Worm (Caenorhabditis elegans) whole organism, dauer: ENCODE data around the gene F59B2.12.
"Not testable (repeated sequence)": the region's sequence is repeated elsewhere in the genome, so short reads cannot be mapped to it uniquely, and the experiment has no call there.

Source experiments
- unc-62 ChIP-seq: sonication (generic microtip); optimal IDR thresholded peaks from 2 replicates; lab custom pipeline; 2017; ENCODE audit warnings: missing biosample characterization, missing genetic modification reagents, missing genetic modification characterization

The F59B2.12 gene

DNA sequence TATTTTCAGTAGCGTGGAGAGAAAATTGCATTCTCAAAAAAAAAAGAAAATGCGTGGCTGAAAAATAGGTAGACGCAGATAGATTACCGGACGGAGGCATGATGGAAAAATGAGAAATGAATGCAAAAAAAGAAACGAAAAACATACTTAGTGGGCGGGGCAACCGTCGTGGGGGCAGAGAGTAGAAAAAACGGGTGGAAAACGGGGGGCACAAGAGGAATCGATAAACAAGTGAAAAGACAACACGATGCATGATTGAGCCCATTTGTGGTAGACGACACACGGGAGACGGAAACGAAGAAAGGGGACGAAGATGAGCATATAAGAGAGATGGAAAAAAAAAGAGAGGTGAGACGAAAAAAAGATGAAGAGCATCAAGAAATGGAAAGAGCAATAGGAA is 28.9 kb upstream of the F59B2.12 start:
- no peak for TF ChIP-seq unc-62 (GFP tag; lab: Kevin White, UChicago)

DNA sequence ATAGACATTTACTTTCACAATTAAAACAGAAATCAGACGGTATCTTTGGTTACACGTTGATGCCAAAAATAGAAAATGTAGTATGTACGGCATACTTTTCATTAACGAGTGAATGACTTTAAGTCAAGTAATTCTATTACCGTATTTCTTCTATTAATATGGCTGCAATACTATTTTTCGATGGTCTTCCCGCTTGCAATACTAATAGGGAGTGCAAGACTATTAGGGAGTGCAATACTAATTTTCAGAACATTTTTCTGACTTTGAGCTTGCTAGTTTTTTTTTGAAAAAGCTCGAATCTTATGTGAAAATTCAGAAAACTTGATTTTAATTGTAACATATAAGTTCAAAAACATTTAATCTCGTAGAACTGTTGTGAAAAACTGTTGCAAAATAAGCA is 27.6 kb upstream of the F59B2.12 start, which contains the start of gene R08D7.7:
Gene R08D7.7 (plus strand): TSS at position 301 of the 400 bp plus-strand sequence.
- not testable (repeated sequence) for TF ChIP-seq unc-62 (GFP tag; lab: Kevin White, UChicago)

DNA sequence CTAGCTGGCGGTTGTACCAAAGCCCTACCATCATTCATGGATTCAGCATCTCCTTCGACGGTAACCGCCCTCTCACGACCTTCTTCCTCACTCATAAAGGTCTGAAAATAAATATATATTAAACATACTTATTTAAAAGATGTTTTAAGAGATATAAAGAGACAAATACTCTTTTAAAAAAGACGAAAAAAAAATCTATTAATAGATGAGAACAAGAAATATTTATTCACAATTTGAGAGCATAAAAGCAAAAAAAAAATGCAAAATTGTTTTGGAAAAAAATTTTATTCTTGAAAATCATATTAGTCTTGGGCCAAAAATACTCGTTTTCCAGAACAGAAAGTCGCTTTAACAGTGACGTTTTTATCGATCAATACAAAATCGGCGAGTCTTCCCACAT is 20.7 kb upstream of the F59B2.12 start, which contains the start of gene skat-1:
Gene skat-1 (minus strand): TSS at position 101 of the 400 bp plus-strand sequence.
- TF ChIP-seq unc-62 (GFP tag; lab: Kevin White, UChicago), result no peak

DNA sequence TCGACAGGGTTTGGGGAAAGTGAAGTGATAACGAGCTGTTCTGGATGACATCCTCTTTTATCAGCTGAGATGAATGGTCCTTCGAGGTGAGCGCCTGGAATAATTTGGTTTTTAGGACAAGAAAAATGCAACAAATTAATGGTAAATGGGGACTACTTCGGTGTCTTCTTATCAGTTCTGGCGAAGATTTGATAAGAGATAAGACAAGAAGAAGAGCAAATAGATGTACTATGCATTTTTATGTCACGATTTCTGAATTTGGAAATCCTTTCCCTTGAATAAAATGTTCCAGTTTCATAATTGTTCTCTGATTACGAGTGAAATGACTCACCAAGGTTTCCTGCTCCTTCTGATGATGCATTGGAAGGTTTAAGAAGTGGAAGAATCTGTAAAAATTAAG is 19.6 kb upstream of the F59B2.12 start:
- no peak for TF ChIP-seq unc-62 (GFP tag; lab: Kevin White, UChicago)

DNA sequence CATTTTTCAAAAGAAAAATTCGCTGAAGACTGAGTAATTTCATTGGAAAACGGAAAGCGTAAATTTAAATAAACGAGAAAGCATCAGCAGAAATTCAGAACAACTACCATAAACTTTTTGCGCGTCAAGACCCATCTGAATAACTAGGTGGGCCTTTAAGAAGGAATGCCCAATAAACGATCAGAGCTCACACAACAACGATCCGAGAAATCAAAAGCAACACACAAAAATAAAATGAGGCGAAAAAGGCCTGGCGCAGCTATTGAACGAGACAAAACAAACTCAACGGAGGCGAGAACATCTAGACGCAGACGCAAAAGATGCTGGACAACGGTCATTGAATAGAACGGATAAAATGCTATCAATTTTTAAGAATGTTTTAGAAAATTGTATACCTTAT is 18.5 kb upstream of the F59B2.12 start:
- no peak for TF ChIP-seq unc-62 (GFP tag; lab: Kevin White, UChicago)

DNA sequence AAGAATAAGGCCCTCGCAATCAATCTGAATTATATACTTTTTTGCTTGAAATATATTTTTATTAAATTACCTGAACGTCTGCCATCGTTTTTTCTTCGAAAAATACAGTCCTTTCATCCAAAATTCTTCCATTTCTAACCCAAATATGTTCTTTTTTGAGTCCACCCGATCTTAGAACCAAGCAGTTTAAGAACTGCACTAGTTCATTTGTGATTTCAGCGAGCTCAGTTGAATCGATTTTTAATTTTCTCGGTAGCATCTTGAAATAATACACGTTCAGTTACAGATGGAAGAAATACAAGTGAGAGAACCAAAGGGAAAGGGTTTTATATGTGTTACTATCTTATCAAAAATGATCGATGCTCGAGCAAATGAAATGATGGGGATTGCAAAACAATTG is 17.9 kb upstream of the F59B2.12 start, which contains the start of gene F59B2.3:
Gene F59B2.3 (minus strand): TSS at position 259 of the 400 bp plus-strand sequence.
- no peak for TF ChIP-seq unc-62 (GFP tag; lab: Kevin White, UChicago)

DNA sequence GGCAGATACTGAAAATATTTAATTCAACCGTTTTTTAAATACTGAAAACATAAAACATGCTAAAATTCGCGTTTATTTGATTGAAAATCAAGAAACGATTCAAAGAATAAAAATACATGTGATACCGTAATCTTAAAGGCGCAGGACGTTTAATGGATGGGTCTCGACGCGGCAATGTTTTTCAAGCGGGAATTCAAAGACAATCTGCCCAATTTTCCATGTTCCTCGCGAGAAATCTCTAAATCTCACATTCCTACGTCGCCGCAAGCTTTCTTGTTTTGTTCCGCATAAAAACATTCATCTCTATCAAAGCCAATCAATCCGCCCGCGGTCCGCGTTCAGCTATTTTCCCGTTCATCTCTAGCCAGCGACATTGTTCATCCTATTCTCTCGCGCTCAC is 15.9 kb upstream of the F59B2.12 start:
- TF ChIP-seq unc-62 (GFP tag; lab: Kevin White, UChicago), result no peak

DNA sequence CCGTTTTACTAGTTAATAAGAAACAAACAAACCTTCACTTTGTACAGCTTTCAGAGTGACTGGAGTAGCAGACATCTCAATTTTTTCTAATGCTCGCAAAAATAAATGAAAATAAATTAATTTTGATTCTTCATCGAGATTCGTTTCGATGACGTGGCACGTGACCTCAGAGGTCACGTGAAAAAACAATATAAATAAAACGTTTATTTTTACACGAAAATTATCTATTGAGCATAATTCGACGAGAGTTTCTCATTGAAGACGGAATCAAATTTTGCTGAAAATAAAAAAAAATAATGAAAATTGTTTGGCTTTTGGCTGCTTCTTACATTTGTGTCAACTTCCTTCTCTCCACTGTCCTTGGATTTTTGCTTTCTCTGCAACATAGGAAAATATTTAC is 15.5 kb upstream of the F59B2.12 start, which contains the start of gene rpn-6.2:
Gene rpn-6.2 (minus strand): TSS at position 101 of the 400 bp plus-strand sequence.
- no peak for TF ChIP-seq unc-62 (GFP tag; lab: Kevin White, UChicago)

DNA sequence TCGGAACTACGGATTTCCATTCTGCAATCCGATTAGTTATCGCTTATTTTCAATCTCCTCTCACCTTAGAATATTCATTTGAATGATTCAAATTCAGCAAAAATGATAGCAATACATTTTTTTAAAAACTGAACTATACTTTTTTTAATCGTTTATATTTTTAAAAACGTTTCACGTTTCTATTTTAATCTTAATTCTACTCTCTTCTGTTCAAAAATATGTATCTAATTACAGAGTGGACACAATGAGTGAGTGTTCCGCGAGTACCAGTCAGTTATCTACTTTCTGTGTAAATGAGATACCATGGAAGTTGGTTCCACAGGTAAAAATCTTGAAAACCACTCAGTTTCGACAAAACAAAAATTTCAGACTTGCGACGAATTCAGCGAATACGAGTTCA is 14.9 kb upstream of the F59B2.12 start, which contains the start of the genes F59B2.15 and zif-1:
Gene F59B2.15 (minus strand): TSS at position 101 of the 400 bp plus-strand sequence.
Gene zif-1 (plus strand): TSS at position 235 of the 400 bp plus-strand sequence.
- TF ChIP-seq unc-62 (GFP tag; lab: Kevin White, UChicago), result no peak

DNA sequence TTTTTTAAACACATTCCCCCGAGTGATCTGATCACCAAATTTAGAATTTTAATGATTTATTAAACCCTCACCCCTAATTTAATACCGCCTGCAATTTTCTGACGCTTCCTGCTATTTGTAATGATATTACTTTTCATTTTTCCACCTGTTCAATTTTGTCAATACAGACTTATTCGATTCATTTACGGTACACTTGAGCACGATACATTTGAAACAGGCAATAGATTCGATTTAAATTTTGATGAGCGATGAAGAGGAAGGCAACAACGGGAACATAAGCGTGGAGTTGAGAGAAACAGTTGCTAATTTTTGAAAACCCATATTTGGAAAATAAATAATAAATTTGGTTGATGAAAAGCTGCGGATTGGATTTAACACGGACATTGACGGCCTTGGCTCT is 12.7 kb upstream of the F59B2.12 start:
- no peak for TF ChIP-seq unc-62 (GFP tag; lab: Kevin White, UChicago)

DNA sequence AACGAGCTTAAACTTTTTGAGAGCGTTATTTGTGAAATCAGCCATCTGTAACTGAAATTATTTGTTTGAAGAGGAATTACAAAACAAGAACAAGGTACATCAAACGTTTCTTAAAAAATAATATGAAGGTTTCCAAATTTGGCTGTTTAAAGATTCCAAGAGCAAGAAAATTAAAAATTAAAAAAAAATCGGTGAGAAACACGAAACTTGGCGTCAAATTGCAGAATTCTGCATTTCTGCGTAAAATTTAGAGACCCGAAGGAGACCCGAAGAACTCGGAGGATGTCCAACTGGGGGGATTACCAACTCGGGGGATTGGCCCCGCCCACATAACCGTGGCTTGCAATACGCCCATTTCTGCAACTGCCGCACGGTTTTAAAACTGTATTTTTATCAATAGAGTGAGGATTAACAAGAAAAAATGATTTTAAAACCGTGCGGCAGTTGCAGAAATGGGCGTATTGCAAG is 11.5 kb upstream of the F59B2.12 start, which contains the start of gene rab-6.1:
Gene rab-6.1 (minus strand): TSS at position 51 of the 468 bp plus-strand sequence.
- not testable (repeated sequence) for TF ChIP-seq unc-62 (GFP tag; lab: Kevin White, UChicago)

DNA sequence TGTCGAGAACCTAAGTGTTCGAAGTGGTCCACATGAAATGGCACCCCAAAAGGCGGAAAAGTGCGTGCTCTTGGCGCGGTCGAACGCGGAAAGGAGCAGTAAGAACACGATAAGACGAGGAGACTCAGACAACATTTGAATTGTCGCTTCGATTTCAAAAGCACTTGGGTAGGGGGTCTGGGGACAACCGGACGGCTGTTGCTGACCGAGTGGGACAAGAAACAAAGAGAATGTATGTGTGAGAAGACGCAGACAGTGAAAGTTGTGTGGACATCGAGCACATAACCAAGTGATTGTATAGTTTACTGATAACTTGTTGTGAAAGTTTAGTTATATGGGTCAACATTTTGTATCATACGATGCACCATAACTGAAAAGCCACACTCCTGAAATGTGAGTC is 10.2 kb upstream of the F59B2.12 start:
- no peak for TF ChIP-seq unc-62 (GFP tag; lab: Kevin White, UChicago)

DNA sequence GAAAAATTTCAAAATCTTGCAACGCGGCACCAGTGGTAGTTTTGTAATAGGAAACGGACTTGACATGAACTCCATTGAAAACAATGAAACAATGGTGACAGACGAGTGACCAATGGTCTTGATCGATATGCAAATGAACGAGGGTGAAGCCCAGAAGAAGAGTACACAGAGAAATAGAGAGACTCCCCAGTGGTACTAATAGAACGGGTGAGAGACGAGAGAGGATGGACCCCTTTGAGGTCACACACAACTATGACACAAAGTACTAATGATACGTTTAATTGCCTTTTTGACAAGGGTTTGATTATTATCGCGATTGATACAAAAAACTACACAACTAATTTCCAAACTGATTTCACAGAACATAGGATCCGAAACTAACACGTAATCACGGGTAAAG is 7.4 kb upstream of the F59B2.12 start, which contains the start of gene F59B2.8:
Gene F59B2.8 (minus strand): TSS at position 151 of the 400 bp plus-strand sequence.
- TF ChIP-seq unc-62 (GFP tag; lab: Kevin White, UChicago), result no peak

DNA sequence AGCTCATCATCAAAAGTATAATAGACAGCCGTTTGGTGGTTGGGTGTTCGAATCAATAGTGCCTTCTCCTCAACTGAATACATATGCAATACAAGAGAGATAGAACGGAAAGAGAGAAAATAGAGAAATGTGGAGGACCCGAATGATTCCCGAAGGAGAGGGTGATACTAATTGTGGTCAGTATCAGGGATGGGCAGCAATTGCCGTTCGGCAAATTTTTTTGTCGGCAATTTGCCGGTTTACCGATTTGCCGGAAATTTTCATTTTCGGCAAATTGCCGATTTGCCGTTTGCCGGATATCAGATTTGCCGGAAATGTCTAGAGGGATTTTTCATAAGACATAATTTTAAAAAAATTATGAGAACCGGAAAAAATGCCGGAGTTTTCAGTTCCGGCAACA is 5.1 kb upstream of the F59B2.12 start, which contains the start of gene F59B2.9:
Gene F59B2.9 (minus strand): TSS at position 101 of the 400 bp plus-strand sequence.
- no peak for TF ChIP-seq unc-62 (GFP tag; lab: Kevin White, UChicago)

DNA sequence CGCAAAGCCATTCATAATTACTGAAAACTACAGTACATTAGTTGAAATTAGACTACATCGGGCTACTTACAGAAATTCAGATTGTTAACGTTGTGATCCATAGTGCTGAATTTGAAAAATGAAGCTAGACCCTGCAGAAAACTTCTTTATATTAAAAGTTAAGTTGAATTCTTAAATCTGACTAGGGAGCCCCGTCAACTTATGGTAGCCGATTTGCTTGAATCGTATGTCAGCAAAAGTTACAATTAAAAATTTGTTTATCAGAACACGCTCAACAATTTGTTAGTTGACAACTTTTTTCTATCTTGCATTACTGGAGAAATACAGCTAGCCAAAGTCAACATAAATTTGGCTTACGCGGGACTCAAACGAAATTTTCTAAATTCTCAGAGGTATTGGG is 5.1 kb downstream of the F59B2.12 start, which contains the start of gene F59B2.14:
Gene F59B2.14 (minus strand): TSS at position 101 of the 400 bp plus-strand sequence.
- TF ChIP-seq unc-62 (GFP tag; lab: Kevin White, UChicago), result no peak

DNA sequence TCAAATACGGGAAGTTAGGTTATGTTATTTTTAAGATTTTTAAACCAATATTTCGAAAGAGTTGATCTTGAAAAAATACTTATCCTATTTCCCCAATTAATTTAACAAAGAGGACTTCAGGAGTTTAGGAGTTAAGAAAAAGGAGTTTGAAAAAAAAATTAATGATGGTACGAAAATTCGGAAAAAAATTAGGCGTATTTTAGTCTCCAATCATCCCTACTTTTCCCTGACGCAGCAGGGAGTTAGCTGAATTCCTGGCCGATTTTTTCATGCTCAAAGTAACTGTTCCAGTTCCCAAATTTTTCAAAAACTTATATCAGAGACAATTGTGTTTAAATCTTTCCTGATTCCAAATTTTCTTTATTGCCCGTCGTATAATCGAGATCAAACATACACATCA is 6.2 kb downstream of the F59B2.12 start:
- no peak for TF ChIP-seq unc-62 (GFP tag; lab: Kevin White, UChicago)

DNA sequence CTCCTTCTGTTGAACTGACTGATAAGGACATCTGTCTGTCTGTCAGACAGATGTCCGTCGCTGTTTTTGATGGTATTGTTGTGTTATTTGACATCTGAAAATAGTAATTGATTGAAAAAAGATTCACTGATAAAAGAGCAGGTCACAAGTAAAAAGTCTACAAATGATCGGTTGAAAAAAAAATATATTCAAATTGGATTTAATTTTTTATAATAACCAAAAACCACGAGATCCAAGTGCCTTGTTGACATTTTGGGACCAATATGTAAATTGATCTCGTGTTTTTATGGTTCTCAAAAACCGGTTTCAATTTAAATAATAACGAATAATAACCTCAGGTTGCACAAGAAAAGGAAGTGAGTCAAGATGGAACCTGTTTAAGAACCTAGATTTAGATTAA is 9.6 kb downstream of the F59B2.12 start, which contains the start of gene F59B2.13:
Gene F59B2.13 (minus strand): TSS at position 101 of the 400 bp plus-strand sequence.
- no peak for TF ChIP-seq unc-62 (GFP tag; lab: Kevin White, UChicago)
